Fruit fly (Drosophila melanogaster) whole organism, embryonic: ENCODE data around the gene Nazo.
A peak's percentile ranks its signal among the peaks of the same experiment; 100 is the strongest.

Experiments used
- Antp ChIP-seq: fragments of 200-800 bp; sonication (Bioruptor generic); optimal IDR thresholded peaks from 3 replicates; lab custom pipeline; 2016; ENCODE audit warnings: missing biosample characterization, missing genetic modification characterization
- Asciz ChIP-seq: fragments of 200-800 bp; sonication (Bioruptor generic); optimal IDR thresholded peaks from 2 replicates; lab custom pipeline; 2017; ENCODE audit warnings: missing biosample characterization, mild to moderate bottlenecking, missing genetic modification characterization, missing genetic modification reagents
- BEAF-32 ChIP-seq: fragments of 200-800 bp; sonication (Bioruptor generic); optimal IDR thresholded peaks from 3 replicates; lab custom pipeline; 2017; ENCODE audit warnings: missing biosample characterization, missing genetic modification characterization, mild to moderate bottlenecking, moderate library complexity, missing genetic modification reagents
- CG10267 ChIP-seq: fragments of 200-800 bp; sonication (Bioruptor generic); optimal IDR thresholded peaks from 2 replicates; lab custom pipeline; 2018; ENCODE audit warnings: missing biosample characterization, mild to moderate bottlenecking, missing genetic modification characterization, moderate library complexity
- CG12071 ChIP-seq: fragments of 200-800 bp; sonication (Bioruptor generic); optimal IDR thresholded peaks from 3 replicates; lab custom pipeline; 2018; ENCODE audit warnings: missing biosample characterization, mild to moderate bottlenecking, missing genetic modification characterization
- CG12104 ChIP-seq: fragments of 200-800 bp; sonication (Bioruptor generic); optimal IDR thresholded peaks from 3 replicates; lab custom pipeline; 2016; ENCODE audit warnings: missing biosample characterization, missing genetic modification characterization
- CG12155 ChIP-seq: fragments of 200-800 bp; sonication (Bioruptor generic); optimal IDR thresholded peaks from 3 replicates; lab custom pipeline; 2016; ENCODE audit warnings: missing biosample characterization, missing genetic modification characterization
- CG12391 ChIP-seq: fragments of 200-800 bp; sonication (Bioruptor generic); optimal IDR thresholded peaks from 3 replicates; lab custom pipeline; 2018; ENCODE audit warnings: missing biosample characterization, mild to moderate bottlenecking, missing genetic modification characterization, moderate library complexity
- CG2199 ChIP-seq: fragments of 200-800 bp; sonication (Bioruptor generic); IDR thresholded peaks from 3 replicates; pipeline ENCODE4 v1.3.6; 2022; ENCODE audit warnings: missing biosample characterization, missing genetic modification characterization
- CG31365 ChIP-seq: fragments of 200-800 bp; sonication (Bioruptor generic); optimal IDR thresholded peaks from 2 replicates; lab custom pipeline; 2018; ENCODE audit warnings: missing biosample characterization, mild to moderate bottlenecking, missing genetic modification characterization
- CG3163 ChIP-seq: fragments of 200-800 bp; sonication (Bioruptor generic); optimal IDR thresholded peaks from 3 replicates; lab custom pipeline; 2016; ENCODE audit warnings: missing biosample characterization, missing genetic modification characterization
- CG32532 ChIP-seq: fragments of 200-800 bp; sonication (Bioruptor generic); IDR thresholded peaks from 2 replicates; pipeline ENCODE4 v1.3.6; 2022; ENCODE audit warnings: missing biosample characterization, missing genetic modification characterization
- CG4282 ChIP-seq: fragments of 200-800 bp; sonication (Bioruptor generic); optimal IDR thresholded peaks from 2 replicates; lab custom pipeline; 2016; ENCODE audit warnings: missing biosample characterization, missing genetic modification characterization
- CG5180 ChIP-seq: fragments of 200-800 bp; sonication (Bioruptor generic); optimal IDR thresholded peaks from 3 replicates; lab custom pipeline; 2017; ENCODE audit warnings: missing biosample characterization, missing genetic modification characterization, mild to moderate bottlenecking, moderate library complexity, missing genetic modification reagents
- CG6765 ChIP-seq: fragments of 200-800 bp; sonication (Bioruptor generic); optimal IDR thresholded peaks from 3 replicates; lab custom pipeline; 2017; ENCODE audit warnings: missing biosample characterization, mild to moderate bottlenecking, missing genetic modification characterization
- CG8089 ChIP-seq: fragments of 200-800 bp; sonication (Bioruptor generic); optimal IDR thresholded peaks from 3 replicates; lab custom pipeline; 2016; ENCODE audit warnings: missing biosample characterization, missing genetic modification characterization
- CG8478 ChIP-seq: fragments of >200 bp; optimal IDR thresholded peaks from 2 replicates; lab custom pipeline; 2018
- CG8924 ChIP-seq: fragments of 200-800 bp; optimal IDR thresholded peaks from 3 replicates; lab custom pipeline; 2019; ENCODE audit warnings: missing biosample characterization, mild to moderate bottlenecking, missing genetic modification characterization, moderate library complexity
- CHES-1-like ChIP-seq: fragments of 200-800 bp; sonication (Bioruptor generic); optimal IDR thresholded peaks from 2 replicates; lab custom pipeline; 2016; ENCODE audit warnings: missing biosample characterization, missing genetic modification characterization
- Dad ChIP-seq: fragments of 200-800 bp; sonication (Bioruptor generic); optimal IDR thresholded peaks from 3 replicates; lab custom pipeline; 2016; ENCODE audit warnings: missing biosample characterization, missing genetic modification characterization
- Dek ChIP-seq: fragments of 200-800 bp; sonication (Bioruptor generic); optimal IDR thresholded peaks from 3 replicates; lab custom pipeline; 2019; ENCODE audit warnings: missing biosample characterization, mild to moderate bottlenecking, missing genetic modification characterization, moderate library complexity
- Drgx ChIP-seq: fragments of 200-800 bp; sonication (Bioruptor generic); IDR thresholded peaks from 2 replicates; pipeline ENCODE4 v1.3.6; 2022; ENCODE audit warnings: missing biosample characterization, missing genetic modification characterization
- E2f1 ChIP-seq: fragments of 200-800 bp; sonication (Bioruptor generic); IDR thresholded peaks from 2 replicates; pipeline ENCODE4 v1.3.6; 2022; ENCODE audit warnings: missing biosample characterization, missing genetic modification characterization
- Fer3 ChIP-seq: fragments of 200-800 bp; sonication (Bioruptor generic); optimal IDR thresholded peaks from 2 replicates; lab custom pipeline; 2018; ENCODE audit warnings: missing biosample characterization, mild to moderate bottlenecking, missing genetic modification characterization, moderate library complexity
- Hand ChIP-seq: fragments of 200-800 bp; sonication (Bioruptor generic); optimal IDR thresholded peaks from 2 replicates; lab custom pipeline; 2017; ENCODE audit warnings: mild to moderate bottlenecking, missing biosample characterization, missing genetic modification reagents, missing genetic modification characterization
- Hey ChIP-seq: fragments of 200-800 bp; sonication (Bioruptor generic); optimal IDR thresholded peaks from 3 replicates; lab custom pipeline; 2018; ENCODE audit warnings: missing biosample characterization, mild to moderate bottlenecking, missing genetic modification characterization
- Jarid2 ChIP-seq: fragments of 200-800 bp; sonication (Bioruptor generic); optimal IDR thresholded peaks from 3 replicates; lab custom pipeline; 2017; ENCODE audit warnings: mild to moderate bottlenecking, missing biosample characterization, missing genetic modification reagents, missing genetic modification characterization
- Meics ChIP-seq: fragments of 200-800 bp; sonication (Bioruptor generic); optimal IDR thresholded peaks from 2 replicates; lab custom pipeline; 2017; ENCODE audit warnings: missing biosample characterization, mild to moderate bottlenecking, missing genetic modification characterization
- Optix ChIP-seq: fragments of 200-800 bp; sonication (Bioruptor generic); IDR thresholded peaks from 3 replicates; pipeline ENCODE4 v1.3.6; 2022; ENCODE audit warnings: missing biosample characterization, missing genetic modification characterization
- Pdp1 ChIP-seq, 2 experiments: fragments of 200-800 bp; sonication (Bioruptor generic); optimal IDR thresholded peaks; 3 replicates each; lab custom pipeline; 2016; ENCODE audit warnings: missing biosample characterization in 2 of 2, missing genetic modification characterization in 2 of 2, mild to moderate bottlenecking in 1 of 2, moderate library complexity in 1 of 2
- Ptx1 ChIP-seq: fragments of 200-800 bp; sonication (Bioruptor generic); IDR thresholded peaks from 2 replicates; pipeline ENCODE4 v1.3.6; 2022; ENCODE audit warnings: missing biosample characterization, missing genetic modification characterization
- Rfx ChIP-seq: fragments of 200-800 bp; sonication (Bioruptor generic); IDR thresholded peaks from 2 replicates; pipeline ENCODE4 v1.3.6; 2022; ENCODE audit warnings: missing biosample characterization, missing genetic modification characterization
- Sin3A ChIP-seq: fragments of >200 bp; optimal IDR thresholded peaks from 2 replicates; lab custom pipeline; 2018
- grau ChIP-seq: fragments of 200-800 bp; optimal IDR thresholded peaks from 3 replicates; lab custom pipeline; 2019; ENCODE audit warnings: missing biosample characterization, mild to moderate bottlenecking, missing genetic modification characterization, moderate library complexity
- gsb ChIP-seq: fragments of 200-800 bp; sonication (Bioruptor generic); IDR thresholded peaks from 2 replicates; pipeline ENCODE4 v1.3.6; 2022; ENCODE audit warnings: missing biosample characterization, missing genetic modification characterization
- p53 ChIP-seq: fragments of 200-800 bp; sonication (Bioruptor generic); optimal IDR thresholded peaks from 2 replicates; lab custom pipeline; 2016; ENCODE audit warnings: missing biosample characterization, missing genetic modification characterization
- pb ChIP-seq: fragments of 200-800 bp; sonication (Bioruptor generic); optimal IDR thresholded peaks from 3 replicates; lab custom pipeline; 2016; ENCODE audit warnings: missing biosample characterization, missing genetic modification characterization
- pnt ChIP-seq: fragments of 200-800 bp; sonication (Bioruptor generic); optimal IDR thresholded peaks from 3 replicates; lab custom pipeline; 2016; ENCODE audit warnings: missing biosample characterization, missing genetic modification characterization
- prd ChIP-seq, 3 experiments: fragments of >200 bp in 2 of 3; fragments of 200-800 bp in 1 of 3; sonication (Bioruptor generic) in 1 of 3; optimal IDR thresholded peaks in 2 of 3; IDR thresholded peaks in 1 of 3; 2 replicates in 2 of 3; 3 replicates in 1 of 3; pipeline versions ENCODE4 v1.3.6 to Lab custom; 2017 to 2022; ENCODE audit warnings: missing biosample characterization in 1 of 3, missing genetic modification characterization in 1 of 3
- row ChIP-seq: fragments of 200-800 bp; sonication (Bioruptor generic); IDR thresholded peaks from 3 replicates; pipeline ENCODE4 v1.3.6; 2022; ENCODE audit warnings: missing biosample characterization, missing genetic modification characterization
- schlank ChIP-seq: fragments of 200-800 bp; sonication (Bioruptor generic); optimal IDR thresholded peaks from 2 replicates; lab custom pipeline; 2018; ENCODE audit warnings: missing biosample characterization, mild to moderate bottlenecking, missing genetic modification characterization
- sd ChIP-seq: fragments of 200-800 bp; sonication (Bioruptor generic); optimal IDR thresholded peaks from 3 replicates; lab custom pipeline; 2018; ENCODE audit warnings: missing biosample characterization, mild to moderate bottlenecking, missing genetic modification characterization, moderate library complexity
- sens ChIP-seq: fragments of 200-800 bp; sonication (Bioruptor generic); peaks from one replicate; lab custom pipeline; 2016; ENCODE audit warnings: missing biosample characterization, missing genetic modification characterization
- sob ChIP-seq: fragments of 200-800 bp; sonication (Bioruptor generic); IDR thresholded peaks from 2 replicates; pipeline ENCODE4 v1.3.6; 2022; ENCODE audit warnings: missing biosample characterization, missing genetic modification characterization
- sug ChIP-seq: fragments of 200-800 bp; optimal IDR thresholded peaks from 2 replicates; lab custom pipeline; 2019; ENCODE audit warnings: missing biosample characterization, mild to moderate bottlenecking, missing genetic modification characterization, moderate library complexity
- tna ChIP-seq: fragments of 200-800 bp; sonication (Bioruptor generic); IDR thresholded peaks from 2 replicates; pipeline ENCODE4 v1.3.6; 2022; ENCODE audit warnings: missing biosample characterization, missing genetic modification characterization; ENCODE audit not compliant: partially characterized antibody
- tup ChIP-seq: fragments of 200-800 bp; sonication (Bioruptor generic); optimal IDR thresholded peaks from 2 replicates; lab custom pipeline; 2016; ENCODE audit warnings: missing biosample characterization, mild to moderate bottlenecking, missing genetic modification characterization, moderate library complexity
- vvl ChIP-seq: fragments of 200-800 bp; sonication (Bioruptor generic); IDR thresholded peaks from 2 replicates; pipeline ENCODE4 v1.3.6; 2022; ENCODE audit warnings: missing biosample characterization, missing genetic modification characterization

Gene Nazo

DNA sequence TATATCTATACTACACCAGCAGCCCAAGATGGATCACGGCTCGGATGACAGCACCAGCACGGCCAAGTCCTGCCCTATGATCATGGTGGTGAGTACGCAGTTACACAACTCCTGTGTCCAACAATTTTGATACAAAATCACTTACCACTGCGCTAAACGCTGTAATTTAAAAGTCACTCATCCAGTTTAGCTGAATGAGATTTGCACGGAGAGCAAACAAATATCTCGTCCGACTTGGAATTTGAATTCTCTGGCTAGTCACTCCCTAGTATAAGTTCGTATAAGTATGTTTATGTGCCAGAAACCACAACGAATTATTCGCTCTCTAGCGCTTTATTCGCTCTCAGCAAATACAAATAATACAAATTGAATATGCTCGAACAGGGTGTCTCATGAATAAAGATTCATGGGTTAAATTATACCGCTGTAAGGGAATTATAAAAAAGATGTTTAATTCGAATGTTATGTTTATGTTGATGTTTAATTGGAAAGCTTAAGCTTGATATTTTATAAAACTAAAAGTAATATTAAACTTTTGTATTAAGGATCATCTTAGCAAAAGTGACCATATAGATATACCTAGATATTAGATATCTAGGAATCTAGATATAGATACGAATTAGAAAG lies 30.1 kb downstream of the Nazo start (continued):
- TF ChIP-seq Drgx (GFP tag; lab: Robert Waterston, UW): peak; percentile 48
- TF ChIP-seq Pdp1 (GFP tag; optimal IDR thresholded peaks at IDR 0.05; lab: Kevin White, UChicago): peak in 1 of 2 experiments; percentile 69
- peak; percentile 56 for TF ChIP-seq Fer3 (tag; lab: Kevin White, UChicago)
- peak; percentile 35 for TF ChIP-seq Meics (GFP tag; lab: Kevin White, UChicago)
- no peak for TF ChIP-seq schlank (tag; lab: Kevin White, UChicago)
- TF ChIP-seq Jarid2 (GFP tag; lab: Kevin White, UChicago): peak; percentile 47
- TF ChIP-seq CG32532: peak; percentile 48; the same call in 1 of the 2 replicates
- TF ChIP-seq CG2199 (GFP tag; lab: Robert Waterston, UW): no peak
- peak; percentile 72 for TF ChIP-seq sens (GFP tag; lab: Kevin White, UChicago)
- TF ChIP-seq pnt (GFP tag; lab: Kevin White, UChicago): no peak
- TF ChIP-seq grau (tag; lab: Kevin White, UChicago): peak; percentile 49
- no peak for TF ChIP-seq CG12104 (GFP tag; lab: Kevin White, UChicago)
- TF ChIP-seq CG12071 (GFP tag; lab: Kevin White, UChicago): peak; percentile 9
- peak; percentile 45 for TF ChIP-seq CG5180 (GFP tag; lab: Kevin White, UChicago)
- no peak for TF ChIP-seq CG6765 (GFP tag; lab: Kevin White, UChicago)
- peak; percentile 1 for TF ChIP-seq Hand (GFP tag; lab: Kevin White, UChicago)
- no peak for TF ChIP-seq tup
- peak; percentile 41 for TF ChIP-seq sd (tag; lab: Kevin White, UChicago)
- peak; percentile 42; the same call in 1 of the 2 replicates for TF ChIP-seq vvl
- TF ChIP-seq Dek: peak; percentile 33
- TF ChIP-seq sug: no peak
- TF ChIP-seq CHES-1-like (GFP tag; lab: Kevin White, UChicago): no peak
- peak; percentile 47; the same call in 1 of the 3 replicates for TF ChIP-seq row (GFP tag; lab: Robert Waterston, UW)
- peak; percentile 25 for TF ChIP-seq CG8924 (tag; lab: Kevin White, UChicago)
- no peak for TF ChIP-seq pb (GFP tag; lab: Kevin White, UChicago)
- peak; percentile 23 for TF ChIP-seq CG12391
- TF ChIP-seq gsb: no peak
- TF ChIP-seq CG3163 (GFP tag; lab: Kevin White, UChicago): no peak
- TF ChIP-seq Asciz (GFP tag; lab: Kevin White, UChicago): peak; percentile 26
- peak; percentile 51; the same call in 1 of the 2 replicates for TF ChIP-seq Rfx (GFP tag; lab: Robert Waterston, UW)
- TF ChIP-seq CG31365 (tag; lab: Kevin White, UChicago): peak; percentile 6

DNA sequence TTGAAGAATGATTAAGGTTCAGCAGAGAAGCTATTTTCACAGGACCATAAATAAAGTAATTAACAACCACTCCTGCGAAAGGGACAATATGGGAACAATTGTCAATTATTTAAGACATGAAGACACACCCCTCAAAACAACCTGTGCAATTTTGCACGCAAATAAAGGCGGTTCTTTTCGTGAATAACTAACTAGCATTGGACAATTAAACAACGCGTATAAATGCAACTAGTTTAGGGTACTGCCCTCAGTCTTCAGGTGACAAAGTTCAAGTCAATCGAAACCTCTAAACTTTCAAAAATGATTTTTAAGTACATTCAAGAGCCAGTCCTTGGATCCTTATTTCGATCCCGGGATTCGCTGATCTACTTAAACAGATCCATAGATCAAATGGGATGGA lies 33.8 kb downstream of the Nazo start, which contains the start of gene Or85a:
Gene Or85a (plus strand): TSS at position 301 of the 400 bp plus-strand sequence.
- TF ChIP-seq BEAF-32 (GFP tag; lab: Kevin White, UChicago) (no peak), sob (GFP tag; lab: Robert Waterston, UW) (no peak), CG12104 (GFP tag; lab: Kevin White, UChicago) (no peak), prd (optimal IDR thresholded peaks at IDR 0.05; lab: Kevin White, UChicago) (no peak), prd (GFP tag; IDR thresholded peaks at IDR 0.05; lab: Robert Waterston, UW) (no peak), p53 (GFP tag; lab: Kevin White, UChicago) (no peak), Sin3A (no peak), Dad (no peak)

- TF ChIP-seq CG8089 (GFP tag; lab: Kevin White, UChicago) (no peak), CG8478 (lab: Kevin White, UChicago) (no peak), Ptx1 (no peak), Antp (GFP tag; lab: Kevin White, UChicago) (no peak), CG4282 (GFP tag; lab: Kevin White, UChicago) (no peak), Hey (no peak), CG10267 (tag; lab: Kevin White, UChicago) (no peak), E2f1 (GFP tag; lab: Robert Waterston, UW) (no peak), tna (no peak), Optix (GFP tag; lab: Robert Waterston, UW) (no peak), CG12155 (no peak), CG12104 (GFP tag; lab: Kevin White, UChicago) (no peak)
Observed at dm6 chr3R:8324016-8324415, 36.3 kb downstream of the Nazo start, which contains the start of gene CG7443. Gene CG7443, plus strand, starts transcription at chr3R:8324316.
